Fruit fly (Drosophila melanogaster) whole organism, embryonic: ENCODE results near the gene CG11147.

Experiments
- CG10209 ChIP-seq: fragments of 200-800 bp; sonication (Bioruptor generic); optimal IDR thresholded peaks from 3 replicates; lab custom pipeline; 2017; ENCODE audit warnings: missing biosample characterization, mild to moderate bottlenecking, missing genetic modification characterization, missing genetic modification reagents
- CG12104 ChIP-seq: fragments of 200-800 bp; sonication (Bioruptor generic); optimal IDR thresholded peaks from 3 replicates; lab custom pipeline; 2016; ENCODE audit warnings: missing biosample characterization, missing genetic modification characterization
- CG1233 ChIP-seq: fragments of 200-800 bp; sonication (Bioruptor generic); optimal IDR thresholded peaks from 4 replicates; lab custom pipeline; 2018; ENCODE audit warnings: missing biosample characterization, mild to moderate bottlenecking, missing genetic modification characterization
- CG2202 ChIP-seq: fragments of 200-800 bp; sonication (Bioruptor generic); optimal IDR thresholded peaks from 2 replicates; lab custom pipeline; 2018; ENCODE audit warnings: missing biosample characterization, mild to moderate bottlenecking, missing genetic modification characterization
- CG7786 ChIP-seq: fragments of 200-800 bp; sonication (Bioruptor generic); optimal IDR thresholded peaks from 2 replicates; lab custom pipeline; 2016; ENCODE audit warnings: missing biosample characterization, missing genetic modification characterization
- CG9215 ChIP-seq: fragments of 200-800 bp; sonication (Bioruptor generic); IDR thresholded peaks from 2 replicates; pipeline ENCODE4 v1.3.6; 2022; ENCODE audit warnings: missing biosample characterization, missing genetic modification characterization
- Hr78 ChIP-seq, 2 experiments: fragments of 200-800 bp in 1 of 2; fragments of >200 bp in 1 of 2; sonication (Bioruptor generic) in 1 of 2; optimal IDR thresholded peaks; 2 replicates each; lab custom pipeline; 2017 to 2019; ENCODE audit warnings: missing biosample characterization in 2 of 2, missing genetic modification characterization in 2 of 2, mild to moderate bottlenecking in 1 of 2, moderate library complexity in 1 of 2
- ewg ChIP-seq: fragments of 200-800 bp; sonication (Bioruptor generic); optimal IDR thresholded peaks from 3 replicates; lab custom pipeline; 2017; ENCODE audit warnings: mild to moderate bottlenecking, missing biosample characterization, missing genetic modification reagents, missing genetic modification characterization
- lbe ChIP-seq: fragments of 200-800 bp; sonication (Bioruptor generic); optimal IDR thresholded peaks from 2 replicates; lab custom pipeline; 2016; ENCODE audit warnings: missing biosample characterization, mild to moderate bottlenecking, missing genetic modification characterization
- sisA ChIP-seq: fragments of 200-800 bp; sonication (Bioruptor generic); IDR thresholded peaks from 2 replicates; pipeline ENCODE4 v1.3.6; 2022; ENCODE audit warnings: missing biosample characterization, missing genetic modification characterization

- no peak for TF ChIP-seq CG12104 (GFP tag; lab: Kevin White, UChicago)
- TF ChIP-seq CG1233 (GFP tag; lab: Kevin White, UChicago): no peak
- no peak for TF ChIP-seq CG9215 (GFP tag; lab: Robert Waterston, UW)
- TF ChIP-seq lbe (GFP tag; lab: Kevin White, UChicago): no peak
- no peak for TF ChIP-seq ewg
- no peak for TF ChIP-seq sisA
- TF ChIP-seq Hr78 (GFP tag; optimal IDR thresholded peaks at IDR 0.05; lab: Kevin White, UChicago): no peak
- no peak for TF ChIP-seq CG7786 (GFP tag; lab: Kevin White, UChicago)
- no peak for TF ChIP-seq CG10209 (GFP tag; lab: Kevin White, UChicago)
- no peak for TF ChIP-seq CG2202
Measured at dm6 chr2L:5789268-5789667, 48.2 kb upstream of the CG11147 start.
